Fruit fly (Drosophila melanogaster) whole organism, embryonic: ENCODE data around the gene ric8a.

ENCODE experiments used
- BEAF-32 ChIP-seq: fragments of 200-800 bp; sonication (Bioruptor generic); optimal IDR thresholded peaks from 3 replicates; lab custom pipeline; 2017; ENCODE audit warnings: missing biosample characterization, missing genetic modification characterization, mild to moderate bottlenecking, moderate library complexity, missing genetic modification reagents
- CG33213 ChIP-seq: fragments of 200-800 bp; sonication (Bioruptor generic); optimal IDR thresholded peaks from 3 replicates; lab custom pipeline; 2016; ENCODE audit warnings: missing biosample characterization, missing genetic modification characterization
- CG5245 ChIP-seq: fragments of 200-800 bp; sonication (Bioruptor generic); optimal IDR thresholded peaks from 3 replicates; lab custom pipeline; 2016; ENCODE audit warnings: missing biosample characterization, missing genetic modification characterization
- CG6791 ChIP-seq: fragments of 200-800 bp; sonication (Bioruptor generic); IDR thresholded peaks from 3 replicates; pipeline ENCODE4 v1.3.6; 2022; ENCODE audit warnings: missing biosample characterization, missing genetic modification characterization; ENCODE audit not compliant: partially characterized antibody
- Deaf1 ChIP-seq: fragments of 200-800 bp; optimal IDR thresholded peaks from 3 replicates; lab custom pipeline; 2019; ENCODE audit warnings: missing biosample characterization, mild to moderate bottlenecking, missing genetic modification characterization, moderate library complexity
- E2f1 ChIP-seq: fragments of 200-800 bp; sonication (Bioruptor generic); IDR thresholded peaks from 2 replicates; pipeline ENCODE4 v1.3.6; 2022; ENCODE audit warnings: missing biosample characterization, missing genetic modification characterization
- Ptx1 ChIP-seq: fragments of 200-800 bp; sonication (Bioruptor generic); IDR thresholded peaks from 2 replicates; pipeline ENCODE4 v1.3.6; 2022; ENCODE audit warnings: missing biosample characterization, missing genetic modification characterization
- da ChIP-seq: fragments of 200-800 bp; sonication (Bioruptor generic); optimal IDR thresholded peaks from 2 replicates; lab custom pipeline; 2016; ENCODE audit warnings: missing biosample characterization, missing genetic modification characterization
- danr ChIP-seq: fragments of 200-800 bp; sonication (Bioruptor generic); IDR thresholded peaks from 2 replicates; pipeline ENCODE4 v1.3.6; 2022; ENCODE audit warnings: missing biosample characterization, missing genetic modification characterization
- nau ChIP-seq: fragments of 200-800 bp; sonication (Bioruptor generic); optimal IDR thresholded peaks from 3 replicates; lab custom pipeline; 2017; ENCODE audit warnings: missing biosample characterization, mild to moderate bottlenecking, missing genetic modification characterization, missing genetic modification reagents
- nerfin-1 ChIP-seq: fragments of 200-800 bp; sonication (Bioruptor generic); optimal IDR thresholded peaks from 3 replicates; lab custom pipeline; 2019; ENCODE audit warnings: missing biosample characterization, mild to moderate bottlenecking, missing genetic modification characterization, moderate library complexity
- org-1 ChIP-seq: fragments of 200-800 bp; sonication (Bioruptor generic); optimal IDR thresholded peaks from 2 replicates; lab custom pipeline; 2017; ENCODE audit warnings: missing biosample characterization, missing genetic modification characterization

- TF ChIP-seq danr: no peak
- peak; percentile 83 for TF ChIP-seq nerfin-1 (tag; lab: Kevin White, UChicago)
- TF ChIP-seq CG33213 (GFP tag; lab: Kevin White, UChicago): peak; percentile 35
- TF ChIP-seq org-1 (GFP tag; lab: Kevin White, UChicago): no peak
- no peak for TF ChIP-seq nau (GFP tag; lab: Kevin White, UChicago)
- no peak for TF ChIP-seq CG5245 (GFP tag; lab: Kevin White, UChicago)
- TF ChIP-seq CG6791 (GFP tag; lab: Robert Waterston, UW): no peak
- no peak for TF ChIP-seq Deaf1 (tag; lab: Kevin White, UChicago)
- no peak for TF ChIP-seq da
- TF ChIP-seq E2f1 (GFP tag; lab: Robert Waterston, UW): no peak
- peak; percentile 31 for TF ChIP-seq BEAF-32 (GFP tag; lab: Kevin White, UChicago)
- no peak for TF ChIP-seq Ptx1 (GFP tag; lab: Robert Waterston, UW)
Observed at dm6 chrX:9250161-9250831, 5.7 kb upstream of the ric8a start, which contains the start of gene CG17754.
